ENCODE assay signal across 7 fruit fly cellular contexts in the genomic region with DNA sequence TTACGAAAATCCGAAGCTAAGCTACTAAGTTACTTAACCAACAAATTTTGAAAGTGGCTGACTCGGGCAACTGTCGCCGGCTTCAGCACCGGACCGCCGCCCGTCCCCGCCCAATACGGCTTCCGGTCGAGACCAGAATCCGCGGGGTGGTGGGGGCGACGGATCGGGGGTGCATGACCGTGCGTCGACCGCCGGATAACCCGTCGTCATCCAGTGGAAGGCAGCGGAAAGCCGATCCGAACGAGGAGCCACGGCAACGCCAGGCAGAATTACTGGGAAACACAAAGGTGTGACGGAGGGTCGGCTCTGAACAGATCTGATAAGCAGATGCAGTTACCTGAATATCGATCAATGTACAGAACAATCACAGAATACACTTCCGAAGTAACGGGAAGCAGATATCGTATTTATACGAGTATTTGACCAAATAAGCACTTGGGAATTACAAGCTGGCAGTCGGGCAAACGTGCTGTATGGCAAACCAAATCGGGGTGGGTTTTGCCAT.
TF ChIP-seq lines count a peak whose summit lies in the region.

No protein-coding gene starts in this region.

- peak; percentile 31 for TF ChIP-seq CTCF in whole organism, embryonic (GFP tag; optimal IDR thresholded peaks at IDR 0.05; lab: Kevin White, UChicago)

TF ChIP-seq in Kc167, 6 proteins besides CTCF, POLR2A, EP300 and RAD21:
- TF ChIP-seq insv (optimal IDR thresholded peaks at IDR 0.05; lab: Kevin White, UChicago), result peak; percentile 17
- TF ChIP-seq ttk (optimal IDR thresholded peaks at IDR 0.05; lab: Kevin White, UChicago), result no peak

TF ChIP-seq in whole organism, 6 proteins besides CTCF, POLR2A, EP300 and RAD21:
- TF ChIP-seq pan (optimal IDR thresholded peaks at IDR 0.05; lab: Kevin White, UChicago) (no peak), EcR (GFP tag; optimal IDR thresholded peaks at IDR 0.05; lab: Kevin White, UChicago) (peak; percentile 74 to 87)

TF ChIP-seq in whole organism, adult, 20 proteins besides CTCF, POLR2A, EP300 and RAD21 (continues in another document):
- TF ChIP-seq Mnt (GFP tag; optimal IDR thresholded peaks at IDR 0.05; lab: Kevin White, UChicago), result peak; percentile 80
- peak; percentile 79 for TF ChIP-seq CG7101 (tag; optimal IDR thresholded peaks at IDR 0.05; lab: Kevin White, UChicago)
- TF ChIP-seq toe (GFP tag; optimal IDR thresholded peaks at IDR 0.05; lab: Kevin White, UChicago), result peak; percentile 80
- peak; percentile 48 for TF ChIP-seq CG5204 (GFP tag; optimal IDR thresholded peaks at IDR 0.05; lab: Kevin White, UChicago)
- peak; percentile 87 for TF ChIP-seq CG7045 (GFP tag; optimal IDR thresholded peaks at IDR 0.05; lab: Kevin White, UChicago)
- TF ChIP-seq cnc (optimal IDR thresholded peaks at IDR 0.05; lab: Kevin White, UChicago), result no peak
- TF ChIP-seq CG12768 (GFP tag; optimal IDR thresholded peaks at IDR 0.05; lab: Kevin White, UChicago), result peak; percentile 97
- peak; percentile 83 for TF ChIP-seq Hr96 (GFP tag; optimal IDR thresholded peaks at IDR 0.05; lab: Kevin White, UChicago)
- TF ChIP-seq CG11617 (GFP tag; optimal IDR thresholded peaks at IDR 0.05; lab: Kevin White, UChicago), result peak; percentile 62
- peak; percentile 74 for TF ChIP-seq CG1620 (GFP tag; optimal IDR thresholded peaks at IDR 0.05; lab: Kevin White, UChicago)
- peak; percentile 82 for TF ChIP-seq pad (GFP tag; optimal IDR thresholded peaks at IDR 0.05; lab: Kevin White, UChicago)
- TF ChIP-seq Crg-1 (GFP tag; optimal IDR thresholded peaks at IDR 0.05; lab: Kevin White, UChicago), result peak; percentile 72
- peak; percentile 87 for TF ChIP-seq ovo (GFP tag; optimal IDR thresholded peaks at IDR 0.05; lab: Kevin White, UChicago)
- TF ChIP-seq cic (GFP tag; optimal IDR thresholded peaks at IDR 0.05; lab: Kevin White, UChicago), result peak; percentile 91
- peak; percentile 71 for TF ChIP-seq CG33017 (tag; optimal IDR thresholded peaks at IDR 0.05; lab: Kevin White, UChicago)
- no peak for TF ChIP-seq kay (GFP tag; lab: Kevin White, UChicago; ENCODE audit: borderline replicate concordance)

TF ChIP-seq in whole organism, embryonic, 481 proteins besides CTCF, POLR2A, EP300 and RAD21 (continues in another document):
- TF ChIP-seq CG2712 (tag; optimal IDR thresholded peaks at IDR 0.05; lab: Kevin White, UChicago) (peak; percentile 62), grau (tag; optimal IDR thresholded peaks at IDR 0.05; lab: Kevin White, UChicago) (peak; percentile 58), ttk (GFP tag; IDR thresholded peaks at IDR 0.05; lab: Robert Waterston, UW) (peak; percentile 51), CG8765 (GFP tag; IDR thresholded peaks at IDR 0.05; lab: Robert Waterston, UW) (peak; percentile 50), Xrp1 (GFP tag; IDR thresholded peaks at IDR 0.05; lab: Robert Waterston, UW) (peak; percentile 60), pzg (GFP tag; optimal IDR thresholded peaks at IDR 0.05; lab: Kevin White, UChicago) (peak; percentile 32), CG12219 (GFP tag; optimal IDR thresholded peaks at IDR 0.05; lab: Kevin White, UChicago) (peak; percentile 81), tx (GFP tag; optimal IDR thresholded peaks at IDR 0.05; lab: Kevin White, UChicago) (peak; percentile 22), CG12104 (GFP tag; optimal IDR thresholded peaks at IDR 0.05; lab: Kevin White, UChicago) (no peak), oc (tag; optimal IDR thresholded peaks at IDR 0.05; lab: Kevin White, UChicago) (peak; percentile 88), repo (GFP tag; optimal IDR thresholded peaks at IDR 0.05; lab: Kevin White, UChicago) (peak; percentile 62), hbn (GFP tag; IDR thresholded peaks at IDR 0.05; lab: Robert Waterston, UW; ENCODE audit: partially characterized antibody) (peak; percentile 76), CG6854 (GFP tag; optimal IDR thresholded peaks at IDR 0.05; lab: Kevin White, UChicago) (peak; percentile 57), CG34224 (GFP tag; IDR thresholded peaks at IDR 0.05; lab: Robert Waterston, UW; ENCODE audit: partially characterized antibody) (peak; percentile 86), Hand (GFP tag; optimal IDR thresholded peaks at IDR 0.05; lab: Kevin White, UChicago) (peak; percentile 68), Mad (GFP tag; optimal IDR thresholded peaks at IDR 0.05; lab: Kevin White, UChicago) (peak; percentile 26)

TF ChIP-seq in whole organism, prepupa, 60 proteins besides CTCF, POLR2A, EP300 and RAD21 (continues in another document):
- TF ChIP-seq cyc (GFP tag; optimal IDR thresholded peaks at IDR 0.05; lab: Kevin White, UChicago), result peak; percentile 4
- peak; percentile 60 for TF ChIP-seq CG6792 (GFP tag; optimal IDR thresholded peaks at IDR 0.05; lab: Kevin White, UChicago)
- TF ChIP-seq fkh (GFP tag; optimal IDR thresholded peaks at IDR 0.05; lab: Kevin White, UChicago), result no peak
- TF ChIP-seq CG8119 (GFP tag; IDR thresholded peaks at IDR 0.05; lab: Robert Waterston, UW), result peak; percentile 57; the same call in 2 of the 3 replicates
- TF ChIP-seq Ets96B (tag; optimal IDR thresholded peaks at IDR 0.05; lab: Kevin White, UChicago), result peak; percentile 20
- peak; percentile 50 for TF ChIP-seq Smox (GFP tag; optimal IDR thresholded peaks at IDR 0.05; lab: Kevin White, UChicago)
- peak; percentile 63 for TF ChIP-seq Met (GFP tag; optimal IDR thresholded peaks at IDR 0.05; lab: Kevin White, UChicago)
- TF ChIP-seq dac (GFP tag; optimal IDR thresholded peaks at IDR 0.05; lab: Kevin White, UChicago), result no peak
- TF ChIP-seq achi (GFP tag; optimal IDR thresholded peaks at IDR 0.05; lab: Kevin White, UChicago), result peak; percentile 48
- TF ChIP-seq CG34406 (GFP tag; optimal IDR thresholded peaks at IDR 0.05; lab: Kevin White, UChicago), result peak; percentile 43
- no peak for TF ChIP-seq Sox15 (GFP tag; optimal IDR thresholded peaks at IDR 0.05; lab: Kevin White, UChicago)
- TF ChIP-seq CG11902 (GFP tag; optimal IDR thresholded peaks at IDR 0.05; lab: Kevin White, UChicago), result no peak
- TF ChIP-seq CG32006 (GFP tag; optimal IDR thresholded peaks at IDR 0.05; lab: Kevin White, UChicago), result peak; percentile 13
- peak; percentile 44; the same call in 1 of the 2 replicates for TF ChIP-seq Gug (GFP tag; IDR thresholded peaks at IDR 0.05; lab: Robert Waterston, UW)
- TF ChIP-seq vri (GFP tag; optimal IDR thresholded peaks at IDR 0.05; lab: Kevin White, UChicago), result peak; percentile 90
- peak; percentile 75 for TF ChIP-seq CG9139 (GFP tag; optimal IDR thresholded peaks at IDR 0.05; lab: Kevin White, UChicago)
- peak; percentile 60 for TF ChIP-seq CG3919 (GFP tag; optimal IDR thresholded peaks at IDR 0.05; lab: Kevin White, UChicago)

TF ChIP-seq in whole organism, pupa, 21 proteins besides CTCF, POLR2A, EP300 and RAD21 (continues in another document):
- TF ChIP-seq CG4496 (GFP tag; IDR thresholded peaks at IDR 0.05; lab: Robert Waterston, UW) (peak; percentile 96), CG10348 (GFP tag; IDR thresholded peaks at IDR 0.05; lab: Robert Waterston, UW) (no peak), CG12605 (GFP tag; IDR thresholded peaks at IDR 0.05; lab: Robert Waterston, UW) (peak; percentile 73), EcR (GFP tag; optimal IDR thresholded peaks at IDR 0.05; lab: Kevin White, UChicago) (peak; percentile 99), CG17806 (tag; optimal IDR thresholded peaks at IDR 0.05; lab: Kevin White, UChicago) (peak; percentile 31), gl (tag; optimal IDR thresholded peaks at IDR 0.05; lab: Kevin White, UChicago) (peak; percentile 71), CG32121 (GFP tag; IDR thresholded peaks at IDR 0.05; lab: Robert Waterston, UW) (peak; percentile 68; the same call in 1 of the 2 replicates), CG8159 (tag; optimal IDR thresholded peaks at IDR 0.05; lab: Kevin White, UChicago) (peak; percentile 44), CG34367 (tag; optimal IDR thresholded peaks at IDR 0.05; lab: Kevin White, UChicago) (peak; percentile 26), CG8301 (tag; optimal IDR thresholded peaks at IDR 0.05; lab: Kevin White, UChicago) (peak; percentile 35), CG14655 (GFP tag; optimal IDR thresholded peaks at IDR 0.05; lab: Kevin White, UChicago) (peak; percentile 73), CG15710 (tag; optimal IDR thresholded peaks at IDR 0.05; lab: Kevin White, UChicago) (peak; percentile 29), CG9948 (tag; optimal IDR thresholded peaks at IDR 0.05; lab: Kevin White, UChicago) (no peak), Pif1A (GFP tag; optimal IDR thresholded peaks at IDR 0.05; lab: Kevin White, UChicago) (peak; percentile 64), Snoo (tag; optimal IDR thresholded peaks at IDR 0.05; lab: Kevin White, UChicago) (peak; percentile 66), fd96Ca (GFP tag; IDR thresholded peaks at IDR 0.05; lab: Robert Waterston, UW) (peak; percentile 80; the same call in 2 of the 3 replicates), D1 (tag; optimal IDR thresholded peaks at IDR 0.05; lab: Kevin White, UChicago) (no peak), Pif1B (GFP tag; optimal IDR thresholded peaks at IDR 0.05; lab: Kevin White, UChicago) (peak; percentile 53)

TF ChIP-seq in whole organism, wandering third instar larva, 38 proteins besides CTCF, POLR2A, EP300 and RAD21 (continues in another document):
- TF ChIP-seq Dfd (GFP tag; optimal IDR thresholded peaks at IDR 0.05; lab: Kevin White, UChicago), result peak; percentile 54
- peak; percentile 32 for TF ChIP-seq ey (GFP tag; optimal IDR thresholded peaks at IDR 0.05; lab: Kevin White, UChicago)
- TF ChIP-seq brk (GFP tag; optimal IDR thresholded peaks at IDR 0.05; lab: Kevin White, UChicago), result no peak
- no peak for TF ChIP-seq Hr78 (GFP tag; optimal IDR thresholded peaks at IDR 0.05; lab: Kevin White, UChicago)
- TF ChIP-seq Abd-B (GFP tag; optimal IDR thresholded peaks at IDR 0.05; lab: Kevin White, UChicago), result no peak
- TF ChIP-seq OdsH (GFP tag; optimal IDR thresholded peaks at IDR 0.05; lab: Kevin White, UChicago), result peak; percentile 31
- peak; percentile 96 for TF ChIP-seq fru (GFP tag; optimal IDR thresholded peaks at IDR 0.05; lab: Kevin White, UChicago)
- no peak for TF ChIP-seq N (GFP tag; optimal IDR thresholded peaks at IDR 0.05; lab: Kevin White, UChicago)
- TF ChIP-seq usp (GFP tag; optimal IDR thresholded peaks at IDR 0.05; lab: Kevin White, UChicago), result no peak
- peak; percentile 74 for TF ChIP-seq jim (GFP tag; optimal IDR thresholded peaks at IDR 0.05; lab: Kevin White, UChicago)
- peak; percentile 83 for TF ChIP-seq Sp1 (GFP tag; optimal IDR thresholded peaks at IDR 0.05; lab: Kevin White, UChicago)
- no peak for TF ChIP-seq sv (GFP tag; optimal IDR thresholded peaks at IDR 0.05; lab: Kevin White, UChicago)
- TF ChIP-seq psq (GFP tag; optimal IDR thresholded peaks at IDR 0.05; lab: Kevin White, UChicago), result peak; percentile 46
- no peak for TF ChIP-seq Mio (GFP tag; optimal IDR thresholded peaks at IDR 0.05; lab: Kevin White, UChicago)
- TF ChIP-seq Myc (optimal IDR thresholded peaks at IDR 0.05; lab: Kevin White, UChicago), result no peak
- TF ChIP-seq GATAd (GFP tag; optimal IDR thresholded peaks at IDR 0.05; lab: Kevin White, UChicago), result no peak
- TF ChIP-seq woc (GFP tag; optimal IDR thresholded peaks at IDR 0.05; lab: Kevin White, UChicago), result no peak
- peak; percentile 28 for TF ChIP-seq CrebA (GFP tag; optimal IDR thresholded peaks at IDR 0.05; lab: Kevin White, UChicago; ENCODE audit: borderline replicate concordance)
- peak; percentile 65 for TF ChIP-seq HLH106 (tag; optimal IDR thresholded peaks at IDR 0.05; lab: Kevin White, UChicago)
- TF ChIP-seq br (GFP tag; optimal IDR thresholded peaks at IDR 0.05; lab: Kevin White, UChicago), result peak; percentile 82
- TF ChIP-seq CG9705 (GFP tag; optimal IDR thresholded peaks at IDR 0.05; lab: Kevin White, UChicago), result peak; percentile 89
